Fruit fly (Drosophila melanogaster) whole organism, embryonic: ENCODE measurements around the gene her.
A peak's percentile ranks its signal among the peaks of the same experiment; 100 is the strongest.

Experiments used
- Bdp1 ChIP-seq: fragments of 200-800 bp; sonication (Bioruptor generic); optimal IDR thresholded peaks from 3 replicates; lab custom pipeline; 2016; ENCODE audit warnings: missing biosample characterization, missing genetic modification characterization
- C15 ChIP-seq: fragments of 200-800 bp; sonication (Bioruptor generic); IDR thresholded peaks from 3 replicates; pipeline ENCODE4 v1.3.6; 2022; ENCODE audit warnings: missing biosample characterization, missing genetic modification characterization
- CG10543 ChIP-seq: fragments of 200-800 bp; sonication (Bioruptor generic); optimal IDR thresholded peaks from 3 replicates; lab custom pipeline; 2017; ENCODE audit warnings: missing biosample characterization, mild to moderate bottlenecking, missing genetic modification characterization, moderate library complexity
- CG10959 ChIP-seq: fragments of 200-800 bp; sonication (Bioruptor generic); IDR thresholded peaks from 2 replicates; pipeline ENCODE4 v1.3.6; 2022; ENCODE audit warnings: missing biosample characterization, missing genetic modification characterization
- CG11398 ChIP-seq: fragments of 200-800 bp; sonication (Bioruptor generic); optimal IDR thresholded peaks from 2 replicates; lab custom pipeline; 2016; ENCODE audit warnings: missing biosample characterization, missing genetic modification characterization
- CG12219 ChIP-seq: fragments of 200-800 bp; sonication (Bioruptor generic); optimal IDR thresholded peaks from 3 replicates; lab custom pipeline; 2018; ENCODE audit warnings: missing biosample characterization, mild to moderate bottlenecking, missing genetic modification characterization
- CG12299 ChIP-seq: fragments of 200-800 bp; sonication (Bioruptor generic); optimal IDR thresholded peaks from 2 replicates; lab custom pipeline; 2018; ENCODE audit warnings: missing biosample characterization, mild to moderate bottlenecking, missing genetic modification characterization
- CG12391 ChIP-seq: fragments of 200-800 bp; sonication (Bioruptor generic); optimal IDR thresholded peaks from 3 replicates; lab custom pipeline; 2018; ENCODE audit warnings: missing biosample characterization, mild to moderate bottlenecking, missing genetic modification characterization, moderate library complexity
- CG15073 ChIP-seq: fragments of 200-800 bp; sonication (Bioruptor generic); optimal IDR thresholded peaks from 2 replicates; lab custom pipeline; 2016; ENCODE audit warnings: missing biosample characterization, missing genetic modification characterization
- CG15601 ChIP-seq: fragments of 200-800 bp; sonication (Bioruptor generic); optimal IDR thresholded peaks from 3 replicates; lab custom pipeline; 2019; ENCODE audit warnings: missing biosample characterization, mild to moderate bottlenecking, missing genetic modification characterization, moderate library complexity
- CG17802 ChIP-seq: fragments of 200-800 bp; sonication (Bioruptor generic); optimal IDR thresholded peaks from 2 replicates; lab custom pipeline; 2018; ENCODE audit warnings: missing biosample characterization, mild to moderate bottlenecking, missing genetic modification characterization, moderate library complexity
- CG2129 ChIP-seq: fragments of 200-800 bp; sonication (Bioruptor generic); IDR thresholded peaks from 2 replicates; pipeline ENCODE4 v1.3.6; 2022; ENCODE audit warnings: missing biosample characterization, missing genetic modification characterization; ENCODE audit not compliant: partially characterized antibody
- CG2199 ChIP-seq: fragments of 200-800 bp; sonication (Bioruptor generic); IDR thresholded peaks from 3 replicates; pipeline ENCODE4 v1.3.6; 2022; ENCODE audit warnings: missing biosample characterization, missing genetic modification characterization
- CG30403 ChIP-seq: fragments of 200-800 bp; sonication (Bioruptor generic); optimal IDR thresholded peaks from 3 replicates; lab custom pipeline; 2016; ENCODE audit warnings: missing biosample characterization, missing genetic modification characterization
- CG31365 ChIP-seq: fragments of 200-800 bp; sonication (Bioruptor generic); optimal IDR thresholded peaks from 2 replicates; lab custom pipeline; 2018; ENCODE audit warnings: missing biosample characterization, mild to moderate bottlenecking, missing genetic modification characterization
- CG42726 ChIP-seq: fragments of 200-800 bp; sonication (Bioruptor generic); IDR thresholded peaks from 2 replicates; pipeline ENCODE4 v1.3.6; 2022; ENCODE audit warnings: missing biosample characterization, missing genetic modification characterization; ENCODE audit not compliant: partially characterized antibody
- CG5245 ChIP-seq: fragments of 200-800 bp; sonication (Bioruptor generic); optimal IDR thresholded peaks from 3 replicates; lab custom pipeline; 2016; ENCODE audit warnings: missing biosample characterization, missing genetic modification characterization
- CG6813 ChIP-seq: fragments of 200-800 bp; sonication (Bioruptor generic); optimal IDR thresholded peaks from 2 replicates; lab custom pipeline; 2017; ENCODE audit warnings: missing biosample characterization, missing genetic modification characterization, mild to moderate bottlenecking, moderate library complexity, missing genetic modification reagents
- CG7928 ChIP-seq: fragments of 200-800 bp; sonication (Bioruptor generic); optimal IDR thresholded peaks from 2 replicates; lab custom pipeline; 2017; ENCODE audit warnings: missing biosample characterization, mild to moderate bottlenecking, missing genetic modification characterization
- CG8388 ChIP-seq: fragments of 200-800 bp; sonication (Bioruptor generic); optimal IDR thresholded peaks from 2 replicates; lab custom pipeline; 2019; ENCODE audit warnings: missing biosample characterization, mild to moderate bottlenecking, missing genetic modification characterization, moderate library complexity
- CG9437 ChIP-seq: fragments of 200-800 bp; sonication (Bioruptor generic); optimal IDR thresholded peaks from 2 replicates; lab custom pipeline; 2018; ENCODE audit warnings: missing biosample characterization, mild to moderate bottlenecking, missing genetic modification characterization
- CHES-1-like ChIP-seq: fragments of 200-800 bp; sonication (Bioruptor generic); optimal IDR thresholded peaks from 2 replicates; lab custom pipeline; 2016; ENCODE audit warnings: missing biosample characterization, missing genetic modification characterization
- CoRest ChIP-seq: fragments of 200-800 bp; sonication (Bioruptor generic); optimal IDR thresholded peaks from 3 replicates; lab custom pipeline; 2018; ENCODE audit warnings: missing biosample characterization, mild to moderate bottlenecking, missing genetic modification characterization, moderate library complexity
- D19B ChIP-seq: fragments of 200-800 bp; sonication (Bioruptor generic); optimal IDR thresholded peaks from 2 replicates; lab custom pipeline; 2017; ENCODE audit warnings: missing biosample characterization, mild to moderate bottlenecking, missing genetic modification characterization
- Fer3 ChIP-seq: fragments of 200-800 bp; sonication (Bioruptor generic); optimal IDR thresholded peaks from 2 replicates; lab custom pipeline; 2018; ENCODE audit warnings: missing biosample characterization, mild to moderate bottlenecking, missing genetic modification characterization, moderate library complexity
- GATAe ChIP-seq: fragments of 200-800 bp; sonication (Bioruptor generic); conservative IDR thresholded peaks from 2 replicates; pipeline ENCODE4 v1.3.6; 2022; ENCODE audit warnings: missing biosample characterization, missing genetic modification characterization
- Hr3 ChIP-seq: fragments of 200-800 bp; sonication (Bioruptor generic); optimal IDR thresholded peaks from 3 replicates; lab custom pipeline; 2016; ENCODE audit warnings: missing biosample characterization, missing genetic modification characterization
- Hsf ChIP-seq: fragments of 200-800 bp; sonication (Bioruptor generic); optimal IDR thresholded peaks from 3 replicates; lab custom pipeline; 2016; ENCODE audit warnings: missing biosample characterization, missing genetic modification characterization
- Neu2 ChIP-seq: fragments of 200-800 bp; sonication (Bioruptor generic); optimal IDR thresholded peaks from 3 replicates; lab custom pipeline; 2016; ENCODE audit warnings: missing biosample characterization, missing genetic modification characterization, borderline replicate concordance
- Nf-YB ChIP-seq: fragments of 200-800 bp; sonication (Bioruptor generic); optimal IDR thresholded peaks from 3 replicates; lab custom pipeline; 2019; ENCODE audit warnings: missing biosample characterization, mild to moderate bottlenecking, missing genetic modification characterization, moderate library complexity
- Rfx ChIP-seq: fragments of 200-800 bp; sonication (Bioruptor generic); IDR thresholded peaks from 2 replicates; pipeline ENCODE4 v1.3.6; 2022; ENCODE audit warnings: missing biosample characterization, missing genetic modification characterization
- Usf ChIP-seq: fragments of 200-800 bp; sonication (Bioruptor generic); optimal IDR thresholded peaks from 2 replicates; lab custom pipeline; 2017; ENCODE audit warnings: missing genotype, missing biosample characterization, missing genetic modification characterization
- Xrp1 ChIP-seq: fragments of 200-800 bp; sonication (Bioruptor generic); IDR thresholded peaks from 2 replicates; pipeline ENCODE4 v1.3.6; 2022; ENCODE audit warnings: missing biosample characterization, missing genetic modification characterization
- cato ChIP-seq: fragments of 200-800 bp; sonication (Bioruptor generic); optimal IDR thresholded peaks from 2 replicates; lab custom pipeline; 2016; ENCODE audit warnings: missing biosample characterization, missing genetic modification characterization, borderline replicate concordance
- disco-r ChIP-seq: fragments of 200-800 bp; sonication (Bioruptor generic); optimal IDR thresholded peaks from 2 replicates; lab custom pipeline; 2016; ENCODE audit warnings: missing biosample characterization, missing genetic modification characterization
- ewg ChIP-seq: fragments of 200-800 bp; sonication (Bioruptor generic); optimal IDR thresholded peaks from 3 replicates; lab custom pipeline; 2017; ENCODE audit warnings: mild to moderate bottlenecking, missing biosample characterization, missing genetic modification reagents, missing genetic modification characterization
- gcm2 ChIP-seq: fragments of 200-800 bp; sonication (Bioruptor generic); optimal IDR thresholded peaks from 2 replicates; lab custom pipeline; 2016; ENCODE audit warnings: missing biosample characterization, missing genetic modification characterization
- hth ChIP-seq: fragments of >200 bp; optimal IDR thresholded peaks from 2 replicates; lab custom pipeline; 2017; ENCODE audit warnings: inconsistent platforms
- kah ChIP-seq: fragments of 200-800 bp; sonication (Bioruptor generic); optimal IDR thresholded peaks from 2 replicates; lab custom pipeline; 2018; ENCODE audit warnings: missing biosample characterization, mild to moderate bottlenecking, missing genetic modification characterization
- luna ChIP-seq: fragments of 200-800 bp; sonication (Bioruptor generic); optimal IDR thresholded peaks from 2 replicates; lab custom pipeline; 2016; ENCODE audit warnings: missing biosample characterization, missing genetic modification characterization
- nmo ChIP-seq: fragments of 200-800 bp; sonication (Bioruptor generic); optimal IDR thresholded peaks from 2 replicates; lab custom pipeline; 2018; ENCODE audit warnings: missing biosample characterization, mild to moderate bottlenecking, missing genetic modification characterization, moderate library complexity
- org-1 ChIP-seq: fragments of 200-800 bp; sonication (Bioruptor generic); optimal IDR thresholded peaks from 2 replicates; lab custom pipeline; 2017; ENCODE audit warnings: missing biosample characterization, missing genetic modification characterization
- peb ChIP-seq: fragments of 200-800 bp; sonication (Bioruptor generic); IDR thresholded peaks from 2 replicates; pipeline ENCODE4 v1.3.6; 2022; ENCODE audit warnings: missing biosample characterization, missing genetic modification characterization
- psq ChIP-seq: fragments of 200-800 bp; sonication (Bioruptor generic); optimal IDR thresholded peaks from 2 replicates; lab custom pipeline; 2017; ENCODE audit warnings: missing biosample characterization, missing genetic modification characterization
- pum ChIP-seq: fragments of 200-800 bp; sonication (Bioruptor generic); optimal IDR thresholded peaks from 2 replicates; lab custom pipeline; 2016; ENCODE audit warnings: missing biosample characterization, missing genetic modification characterization
- schlank ChIP-seq: fragments of 200-800 bp; sonication (Bioruptor generic); optimal IDR thresholded peaks from 2 replicates; lab custom pipeline; 2018; ENCODE audit warnings: missing biosample characterization, mild to moderate bottlenecking, missing genetic modification characterization
- scrt ChIP-seq: fragments of 200-800 bp; sonication (Bioruptor generic); optimal IDR thresholded peaks from 2 replicates; lab custom pipeline; 2018; ENCODE audit warnings: missing biosample characterization, mild to moderate bottlenecking, missing genetic modification characterization, moderate library complexity
- trem ChIP-seq: fragments of 200-800 bp; optimal IDR thresholded peaks from 3 replicates; lab custom pipeline; 2019; ENCODE audit warnings: missing biosample characterization, mild to moderate bottlenecking, missing genetic modification characterization, moderate library complexity
- tx ChIP-seq: fragments of 200-800 bp; sonication (Bioruptor generic); optimal IDR thresholded peaks from 2 replicates; lab custom pipeline; 2016; ENCODE audit warnings: missing biosample characterization, missing genetic modification characterization
- usp ChIP-seq: fragments of >200 bp; optimal IDR thresholded peaks from 2 replicates; lab custom pipeline; 2017; ENCODE audit warnings: missing biosample characterization, missing genetic modification characterization
- vfl ChIP-seq: fragments of 200-800 bp; sonication (Bioruptor generic); optimal IDR thresholded peaks from 2 replicates; lab custom pipeline; 2016; ENCODE audit warnings: missing biosample characterization, missing genetic modification characterization

Gene her

dm6 chr2L:16709693-16710092 is 32.7 kb downstream of the her start (continued):
- TF ChIP-seq CG12219 (GFP tag; lab: Kevin White, UChicago): peak; percentile 67
- no peak for TF ChIP-seq GATAe
- TF ChIP-seq CG31365 (tag; lab: Kevin White, UChicago): no peak
- TF ChIP-seq tx (GFP tag; lab: Kevin White, UChicago): no peak
- TF ChIP-seq CG12391: peak; percentile 85
- TF ChIP-seq CG5245 (GFP tag; lab: Kevin White, UChicago): peak; percentile 21
- no peak for TF ChIP-seq CG2199 (GFP tag; lab: Robert Waterston, UW)
- TF ChIP-seq psq: peak; percentile 11
- peak; percentile 30 for TF ChIP-seq cato (GFP tag; lab: Kevin White, UChicago)
- peak; percentile 73 for TF ChIP-seq CoRest (tag; lab: Kevin White, UChicago)
- TF ChIP-seq C15 (GFP tag; lab: Robert Waterston, UW): 0 out of 3 replicates have a peak, but pooled peaks have one; percentile 7
- no peak for TF ChIP-seq Xrp1 (GFP tag; lab: Robert Waterston, UW)
- no peak for TF ChIP-seq CG42726 (GFP tag; lab: Robert Waterston, UW)
- no peak for TF ChIP-seq CG11398 (GFP tag; lab: Kevin White, UChicago)
- TF ChIP-seq CG15601 (tag; lab: Kevin White, UChicago): peak; percentile 39
- TF ChIP-seq Rfx (GFP tag; lab: Robert Waterston, UW): peak; percentile 83
- TF ChIP-seq CG10543 (GFP tag; lab: Kevin White, UChicago): peak; percentile 6
- TF ChIP-seq Hsf (GFP tag; lab: Kevin White, UChicago): peak; percentile 48
- TF ChIP-seq CG17802 (tag; lab: Kevin White, UChicago): no peak
- TF ChIP-seq Hr3 (GFP tag; lab: Kevin White, UChicago): peak; percentile 64
- TF ChIP-seq Neu2 (GFP tag; lab: Kevin White, UChicago): no peak
- no peak for TF ChIP-seq scrt (GFP tag; lab: Kevin White, UChicago)
- peak; percentile 67 for TF ChIP-seq org-1
- TF ChIP-seq CG9437 (GFP tag; lab: Kevin White, UChicago): peak; percentile 41
- peak; percentile 63 for TF ChIP-seq ewg (GFP tag; lab: Kevin White, UChicago)
- peak; percentile 10 for TF ChIP-seq CG12299 (tag; lab: Kevin White, UChicago)
- TF ChIP-seq CG7928 (GFP tag; lab: Kevin White, UChicago): no peak
- TF ChIP-seq Nf-YB (GFP tag; lab: Kevin White, UChicago): peak; percentile 55
- peak; percentile 4 for TF ChIP-seq pum (GFP tag; lab: Kevin White, UChicago)
- TF ChIP-seq kah (GFP tag; lab: Kevin White, UChicago): no peak
- TF ChIP-seq D19B: no peak
- TF ChIP-seq Bdp1 (GFP tag; lab: Kevin White, UChicago): no peak
- peak; percentile 79 for TF ChIP-seq CG30403 (GFP tag; lab: Kevin White, UChicago)
- TF ChIP-seq CG6813 (GFP tag; lab: Kevin White, UChicago): no peak
- TF ChIP-seq Fer3 (tag; lab: Kevin White, UChicago): no peak
- TF ChIP-seq luna (GFP tag; lab: Kevin White, UChicago): no peak
- TF ChIP-seq CG15073 (GFP tag; lab: Kevin White, UChicago): no peak
- no peak for TF ChIP-seq CG2129 (GFP tag; lab: Robert Waterston, UW)
- TF ChIP-seq hth (lab: Kevin White, UChicago): no peak
- TF ChIP-seq vfl (GFP tag; lab: Kevin White, UChicago): no peak
- peak; percentile 5 for TF ChIP-seq CHES-1-like (GFP tag; lab: Kevin White, UChicago)
- peak; percentile 9; the same call in 1 of the 2 replicates for TF ChIP-seq CG10959 (GFP tag; lab: Robert Waterston, UW)
- TF ChIP-seq gcm2: no peak
- no peak for TF ChIP-seq schlank
- TF ChIP-seq peb: no peak
- TF ChIP-seq CG8388: peak; percentile 69
- no peak for TF ChIP-seq usp (GFP tag; lab: Kevin White, UChicago)
- TF ChIP-seq Usf (GFP tag; lab: Kevin White, UChicago): no peak
- no peak for TF ChIP-seq disco-r (GFP tag; lab: Kevin White, UChicago)
- no peak for TF ChIP-seq trem (tag; lab: Kevin White, UChicago)
- peak; percentile 74 for TF ChIP-seq nmo (GFP tag; lab: Kevin White, UChicago)
